Fruit fly (Drosophila melanogaster) Kc167 (cell line): Measurements from ENCODE around the gene RpL40.

Source experiments
- Myc ChIP-seq: fragments of >200 bp; optimal IDR thresholded peaks from 2 replicates; lab custom pipeline; 2017; ENCODE audit warnings: missing external identifiers
- Sin3A ChIP-seq: fragments of >200 bp; optimal IDR thresholded peaks from 2 replicates; lab custom pipeline; 2018; ENCODE audit warnings: missing external identifiers
- h ChIP-seq: fragments of >200 bp; optimal IDR thresholded peaks from 3 replicates; lab custom pipeline; 2018; ENCODE audit warnings: missing external identifiers
- insv ChIP-seq: fragments of >200 bp; optimal IDR thresholded peaks from 3 replicates; lab custom pipeline; 2018; ENCODE audit warnings: missing external identifiers
- psq ChIP-seq: fragments of >200 bp; optimal IDR thresholded peaks from 2 replicates; lab custom pipeline; 2017; ENCODE audit warnings: missing external identifiers
- ttk ChIP-seq: sonication (Bioruptor generic); optimal IDR thresholded peaks from 2 replicates; lab custom pipeline; 2017; ENCODE audit warnings: missing external identifiers

Gene RpL40

dm6 chr2L:4218820-4219219 is 8.7 kb upstream of the RpL40 start:
- no peak for TF ChIP-seq h

dm6 chr2L:4221354-4222001 is 6.0 kb upstream of the RpL40 start, which contains the start of gene ft:
Gene ft (minus strand): TSS chr2L:4221796.
- no peak for TF ChIP-seq Myc (lab: Kevin White, UChicago)
- TF ChIP-seq ttk = no peak
- no peak for TF ChIP-seq h
- TF ChIP-seq insv (lab: Kevin White, UChicago) = no peak
- no peak for TF ChIP-seq Sin3A (lab: Kevin White, UChicago)
- no peak for TF ChIP-seq psq (lab: Kevin White, UChicago)

dm6 chr2L:4222002-4222920 is 5.2 kb upstream of the RpL40 start:
- TF ChIP-seq Sin3A (lab: Kevin White, UChicago) (no peak), h (no peak), ttk (no peak), Myc (lab: Kevin White, UChicago) (no peak), psq (lab: Kevin White, UChicago) (no peak)

- TF ChIP-seq Myc (lab: Kevin White, UChicago) = no peak
- TF ChIP-seq psq (lab: Kevin White, UChicago) = no peak
- TF ChIP-seq ttk = no peak
- no peak for TF ChIP-seq Sin3A (lab: Kevin White, UChicago)
- no peak for TF ChIP-seq h
- TF ChIP-seq insv (lab: Kevin White, UChicago) = no peak
Observed at dm6 chr2L:4222921-4223279, 4.6 kb upstream of the RpL40 start.

- TF ChIP-seq ttk (no peak), Sin3A (lab: Kevin White, UChicago) (no peak), insv (lab: Kevin White, UChicago) (no peak), psq (lab: Kevin White, UChicago) (no peak), Myc (lab: Kevin White, UChicago) (no peak), h (no peak)
Observed at dm6 chr2L:4224158-4224799, 3.2 kb upstream of the RpL40 start.

- TF ChIP-seq ttk (no peak), Sin3A (lab: Kevin White, UChicago) (no peak), Myc (lab: Kevin White, UChicago) (no peak), h (no peak), psq (lab: Kevin White, UChicago) (no peak), insv (lab: Kevin White, UChicago) (no peak)
Observed at dm6 chr2L:4226792-4227191, 707 bp upstream of the RpL40 start, which contains the start of gene CG3702. Gene CG3702 (minus strand): TSS chr2L:4227097.

dm6 chr2L:4230562-4230961 is 3.1 kb downstream of the RpL40 start:
- TF ChIP-seq h (no peak), psq (lab: Kevin White, UChicago) (no peak), Myc (lab: Kevin White, UChicago) (no peak)

- TF ChIP-seq psq (lab: Kevin White, UChicago) (no peak), ttk (no peak), Myc (lab: Kevin White, UChicago) (no peak), h (no peak), insv (lab: Kevin White, UChicago) (no peak), Sin3A (lab: Kevin White, UChicago) (no peak)
Observed at dm6 chr2L:4241513-4241912, 14.0 kb downstream of the RpL40 start.

dm6 chr2L:4246376-4246775 is 18.9 kb downstream of the RpL40 start:
- TF ChIP-seq psq (lab: Kevin White, UChicago) = no peak
- TF ChIP-seq insv (lab: Kevin White, UChicago) = no peak
- no peak for TF ChIP-seq h
- TF ChIP-seq ttk = no peak
- no peak for TF ChIP-seq Sin3A (lab: Kevin White, UChicago)
- no peak for TF ChIP-seq Myc (lab: Kevin White, UChicago)

dm6 chr2L:4248314-4248713 is 20.8 kb downstream of the RpL40 start:
- no peak for TF ChIP-seq Myc (lab: Kevin White, UChicago)
- no peak for TF ChIP-seq Sin3A (lab: Kevin White, UChicago)
- no peak for TF ChIP-seq ttk
- TF ChIP-seq insv (lab: Kevin White, UChicago) = no peak
- TF ChIP-seq psq (lab: Kevin White, UChicago) = no peak
- TF ChIP-seq h = no peak

- no peak for TF ChIP-seq Sin3A (lab: Kevin White, UChicago)
- TF ChIP-seq psq (lab: Kevin White, UChicago) = no peak
- TF ChIP-seq ttk = no peak
- TF ChIP-seq insv (lab: Kevin White, UChicago) = no peak
- TF ChIP-seq h = no peak
- no peak for TF ChIP-seq Myc (lab: Kevin White, UChicago)
Observed at dm6 chr2L:4252832-4253473, 25.5 kb downstream of the RpL40 start.

dm6 chr2L:4254945-4255344 is 27.4 kb downstream of the RpL40 start:
- no peak for TF ChIP-seq Myc (lab: Kevin White, UChicago)
- no peak for TF ChIP-seq ttk
- no peak for TF ChIP-seq Sin3A (lab: Kevin White, UChicago)
- no peak for TF ChIP-seq h
- no peak for TF ChIP-seq insv (lab: Kevin White, UChicago)
- TF ChIP-seq psq (lab: Kevin White, UChicago) = no peak
